Worm (Caenorhabditis elegans) whole organism, late embryonic: ENCODE measurements around the gene srw-54.

ENCODE experiments used
- ceh-2 ChIP-seq: sonication (generic microtip); optimal IDR thresholded peaks from 2 replicates; lab custom pipeline; 2016; ENCODE audit warnings: missing genotype, missing genetic modification characterization, missing compliant biosample characterization
- dmd-4 ChIP-seq: sonication (generic microtip); optimal IDR thresholded peaks from 2 replicates; lab custom pipeline; 2016; ENCODE audit warnings: borderline replicate concordance, missing genetic modification characterization, missing compliant biosample characterization
- ets-4 ChIP-seq: sonication (generic microtip); optimal IDR thresholded peaks from 2 replicates; lab custom pipeline; 2016; ENCODE audit warnings: missing genetic modification characterization, missing compliant biosample characterization
- nfya-1 ChIP-seq: sonication (generic microtip); optimal IDR thresholded peaks from 2 replicates; lab custom pipeline; 2017; ENCODE audit warnings: missing genetic modification characterization, mild to moderate bottlenecking, missing compliant biosample characterization, antibody characterized with exemption, moderate library complexity
- sox-4 ChIP-seq: sonication (generic microtip); optimal IDR thresholded peaks from 2 replicates; lab custom pipeline; 2017; ENCODE audit warnings: mild to moderate bottlenecking, missing genetic modification characterization, inconsistent platforms, missing compliant biosample characterization
- unc-86 ChIP-seq: sonication (generic microtip); optimal IDR thresholded peaks from 2 replicates; lab custom pipeline; 2016; ENCODE audit warnings: missing genetic modification characterization, missing compliant biosample characterization

ce11 chrV:16603102-16603501 is 8.0 kb upstream of the srw-54 start, which contains the start of gene T03E6.8:
- TF ChIP-seq unc-86 (tag; lab: Kevin White, UChicago) (no peak), nfya-1 (no peak), ceh-2 (tag; lab: Kevin White, UChicago) (no peak), ets-4 (tag; lab: Kevin White, UChicago) (no peak), dmd-4 (tag; lab: Kevin White, UChicago) (no peak), sox-4 (tag; lab: Kevin White, UChicago) (no peak)
